Fruit fly (Drosophila melanogaster) S2 (cell line): ENCODE results near the gene Rim.
A peak's percentile ranks its signal among the peaks of the same experiment; 100 is the strongest.

Experiments
- CG8478 ChIP-seq: fragments of >200 bp; optimal IDR thresholded peaks from 2 replicates; lab custom pipeline; 2018
- CTCF ChIP-seq, 2 experiments: fragments of >200 bp; optimal IDR thresholded peaks; 2 replicates each; lab custom pipeline; 2018

DNA sequence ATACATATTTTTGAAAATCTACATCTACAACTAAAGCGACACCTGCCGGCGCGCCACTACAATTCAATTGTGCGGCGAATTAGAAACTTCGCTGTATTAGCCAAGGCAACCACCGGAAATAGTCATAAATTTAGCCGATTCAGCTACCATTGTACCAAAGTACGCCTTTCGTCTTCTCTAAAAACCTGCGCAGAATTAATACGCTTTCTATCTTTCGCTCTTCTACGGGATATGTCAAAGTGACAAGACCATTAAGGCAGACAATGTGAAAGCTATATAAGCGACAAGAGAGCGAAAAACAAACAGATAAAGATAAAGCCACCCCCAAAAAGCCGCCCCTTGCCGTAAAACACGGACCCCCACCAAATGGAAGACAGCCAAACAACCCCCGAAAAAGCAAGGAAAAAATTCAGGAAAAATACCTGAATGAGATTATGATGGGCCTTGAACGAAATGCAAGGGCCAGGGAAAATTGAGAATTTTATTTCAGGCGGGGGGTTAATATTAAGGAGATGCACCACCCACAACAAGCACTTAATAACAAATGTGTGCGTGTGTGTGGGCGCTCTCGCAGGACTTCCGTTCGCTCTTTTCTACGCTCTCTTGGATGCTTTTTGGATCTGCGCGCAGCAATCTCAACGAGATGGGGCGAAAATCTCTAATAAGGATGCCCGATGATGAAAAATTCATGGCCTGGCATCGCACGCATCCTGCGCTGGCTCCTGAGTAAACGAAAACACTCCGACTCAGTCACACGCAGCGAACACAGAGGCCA, 2.9 kb upstream of the Rim start, which contains the start of gene cpo:
- TF ChIP-seq CTCF (optimal IDR thresholded peaks at IDR 0.05; lab: Kevin White, UChicago), result peak; percentile 83 to 89
- TF ChIP-seq CG8478 (lab: Kevin White, UChicago), result no peak
